Fruit fly (Drosophila melanogaster) whole organism, embryonic: ENCODE measurements around the gene CG31268.

Source experiments
- BtbVII ChIP-seq: fragments of 200-800 bp; sonication (Bioruptor generic); optimal IDR thresholded peaks from 3 replicates; lab custom pipeline; 2017; ENCODE audit warnings: missing biosample characterization, mild to moderate bottlenecking, missing genetic modification characterization
- Bteb2 ChIP-seq: fragments of 200-800 bp; sonication (Bioruptor generic); optimal IDR thresholded peaks from 2 replicates; lab custom pipeline; 2016; ENCODE audit warnings: missing biosample characterization, missing genetic modification characterization
- CG10565 ChIP-seq: fragments of 200-800 bp; sonication (Bioruptor generic); optimal IDR thresholded peaks from 3 replicates; lab custom pipeline; 2016; ENCODE audit warnings: missing biosample characterization, mild to moderate bottlenecking, missing genetic modification characterization
- CG10654 ChIP-seq: fragments of 200-800 bp; sonication (Bioruptor generic); optimal IDR thresholded peaks from 2 replicates; lab custom pipeline; 2016; ENCODE audit warnings: missing biosample characterization, missing genetic modification characterization
- CG12219 ChIP-seq: fragments of 200-800 bp; sonication (Bioruptor generic); optimal IDR thresholded peaks from 3 replicates; lab custom pipeline; 2018; ENCODE audit warnings: missing biosample characterization, mild to moderate bottlenecking, missing genetic modification characterization
- CG14014 ChIP-seq: fragments of 200-800 bp; sonication (Bioruptor generic); IDR thresholded peaks from 2 replicates; pipeline ENCODE4 v1.3.6; 2022; ENCODE audit warnings: missing biosample characterization, missing genetic modification characterization
- CG17359 ChIP-seq: fragments of 200-800 bp; sonication (Bioruptor generic); optimal IDR thresholded peaks from 3 replicates; lab custom pipeline; 2018; ENCODE audit warnings: missing biosample characterization, mild to moderate bottlenecking, missing genetic modification characterization, moderate library complexity
- CG17912 ChIP-seq: fragments of 200-800 bp; sonication (Bioruptor generic); optimal IDR thresholded peaks from 2 replicates; lab custom pipeline; 2018; ENCODE audit warnings: missing biosample characterization, mild to moderate bottlenecking, missing genetic modification characterization
- CG2199 ChIP-seq: fragments of 200-800 bp; sonication (Bioruptor generic); IDR thresholded peaks from 3 replicates; pipeline ENCODE4 v1.3.6; 2022; ENCODE audit warnings: missing biosample characterization, missing genetic modification characterization
- CG30403 ChIP-seq: fragments of 200-800 bp; sonication (Bioruptor generic); optimal IDR thresholded peaks from 3 replicates; lab custom pipeline; 2016; ENCODE audit warnings: missing biosample characterization, missing genetic modification characterization
- CG31441 ChIP-seq: fragments of 200-800 bp; sonication (Bioruptor generic); IDR thresholded peaks from 2 replicates; pipeline ENCODE4 v1.3.6; 2022; ENCODE audit warnings: missing biosample characterization, missing genetic modification characterization
- CG43689 ChIP-seq: fragments of 200-800 bp; sonication (Bioruptor generic); IDR thresholded peaks from 2 replicates; pipeline ENCODE4 v1.3.6; 2022; ENCODE audit warnings: missing biosample characterization, missing genetic modification characterization
- CG5245 ChIP-seq: fragments of 200-800 bp; sonication (Bioruptor generic); optimal IDR thresholded peaks from 3 replicates; lab custom pipeline; 2016; ENCODE audit warnings: missing biosample characterization, missing genetic modification characterization
- CG6654 ChIP-seq: fragments of 200-800 bp; sonication (Bioruptor generic); optimal IDR thresholded peaks from 2 replicates; lab custom pipeline; 2017; ENCODE audit warnings: missing biosample characterization, mild to moderate bottlenecking, missing genetic modification characterization
- CG6765 ChIP-seq: fragments of 200-800 bp; sonication (Bioruptor generic); optimal IDR thresholded peaks from 3 replicates; lab custom pipeline; 2017; ENCODE audit warnings: missing biosample characterization, mild to moderate bottlenecking, missing genetic modification characterization
- CG7963 ChIP-seq: fragments of 200-800 bp; sonication (Bioruptor generic); IDR thresholded peaks from 3 replicates; pipeline ENCODE4 v1.3.6; 2022; ENCODE audit warnings: missing biosample characterization, missing genetic modification characterization; ENCODE audit not compliant: partially characterized antibody
- CG8944 ChIP-seq: fragments of 200-800 bp; sonication (Bioruptor generic); optimal IDR thresholded peaks from 3 replicates; lab custom pipeline; 2016; ENCODE audit warnings: missing biosample characterization, missing genetic modification characterization
- Dek ChIP-seq: fragments of 200-800 bp; sonication (Bioruptor generic); optimal IDR thresholded peaks from 3 replicates; lab custom pipeline; 2019; ENCODE audit warnings: missing biosample characterization, mild to moderate bottlenecking, missing genetic modification characterization, moderate library complexity
- Dip3 ChIP-seq: fragments of 200-800 bp; sonication (Bioruptor generic); optimal IDR thresholded peaks from 3 replicates; lab custom pipeline; 2016; ENCODE audit warnings: missing biosample characterization, missing genetic modification characterization
- Dll ChIP-seq: fragments of 200-800 bp; sonication (Bioruptor generic); IDR thresholded peaks from 4 replicates; pipeline ENCODE4 v1.3.6; 2022; ENCODE audit warnings: missing biosample characterization, missing genetic modification characterization; ENCODE audit not compliant: partially characterized antibody
- Eip74EF ChIP-seq, 2 experiments: fragments of 200-800 bp in 1 of 2; fragments of >200 bp in 1 of 2; sonication (Bioruptor generic) in 1 of 2; optimal IDR thresholded peaks; 2 replicates each; lab custom pipeline; 2017 to 2019; ENCODE audit warnings: missing biosample characterization in 2 of 2, missing genetic modification characterization in 2 of 2, mild to moderate bottlenecking in 1 of 2, moderate library complexity in 1 of 2
- Fer2 ChIP-seq: fragments of 200-800 bp; sonication (Bioruptor generic); optimal IDR thresholded peaks from 2 replicates; lab custom pipeline; 2018; ENCODE audit warnings: missing biosample characterization, mild to moderate bottlenecking, missing genetic modification characterization, moderate library complexity
- HmgD ChIP-seq: fragments of 200-800 bp; sonication (Bioruptor generic); optimal IDR thresholded peaks from 3 replicates; lab custom pipeline; 2016; ENCODE audit warnings: missing biosample characterization, missing genetic modification characterization
- Hr78 ChIP-seq, 2 experiments: fragments of 200-800 bp in 1 of 2; fragments of >200 bp in 1 of 2; sonication (Bioruptor generic) in 1 of 2; optimal IDR thresholded peaks; 2 replicates each; lab custom pipeline; 2017 to 2019; ENCODE audit warnings: missing biosample characterization in 2 of 2, missing genetic modification characterization in 2 of 2, mild to moderate bottlenecking in 1 of 2, moderate library complexity in 1 of 2
- Neu2 ChIP-seq: fragments of 200-800 bp; sonication (Bioruptor generic); optimal IDR thresholded peaks from 3 replicates; lab custom pipeline; 2016; ENCODE audit warnings: missing biosample characterization, missing genetic modification characterization, borderline replicate concordance
- Pdp1 ChIP-seq, 2 experiments: fragments of 200-800 bp; sonication (Bioruptor generic); optimal IDR thresholded peaks; 3 replicates each; lab custom pipeline; 2016; ENCODE audit warnings: missing biosample characterization in 2 of 2, missing genetic modification characterization in 2 of 2, mild to moderate bottlenecking in 1 of 2, moderate library complexity in 1 of 2
- Ssrp ChIP-seq: fragments of 200-800 bp; sonication (Bioruptor generic); optimal IDR thresholded peaks from 2 replicates; lab custom pipeline; 2018; ENCODE audit warnings: missing biosample characterization, mild to moderate bottlenecking, missing genetic modification characterization, moderate library complexity
- ab ChIP-seq: fragments of 200-800 bp; sonication (Bioruptor generic); optimal IDR thresholded peaks from 2 replicates; lab custom pipeline; 2016; ENCODE audit warnings: missing biosample characterization, missing genetic modification characterization
- aop ChIP-seq: fragments of 200-800 bp; sonication (Bioruptor generic); IDR thresholded peaks from 2 replicates; pipeline ENCODE4 v1.3.6; 2022; ENCODE audit warnings: missing biosample characterization, missing genetic modification characterization
- corto ChIP-seq: fragments of 200-800 bp; sonication (Bioruptor generic); optimal IDR thresholded peaks from 2 replicates; lab custom pipeline; 2016; ENCODE audit warnings: missing biosample characterization, mild to moderate bottlenecking, missing genetic modification characterization, moderate library complexity
- da ChIP-seq: fragments of 200-800 bp; sonication (Bioruptor generic); optimal IDR thresholded peaks from 2 replicates; lab custom pipeline; 2016; ENCODE audit warnings: missing biosample characterization, missing genetic modification characterization
- disco-r ChIP-seq: fragments of 200-800 bp; sonication (Bioruptor generic); optimal IDR thresholded peaks from 2 replicates; lab custom pipeline; 2016; ENCODE audit warnings: missing biosample characterization, missing genetic modification characterization
- dmrt11E ChIP-seq: fragments of 200-800 bp; sonication (Bioruptor generic); optimal IDR thresholded peaks from 3 replicates; lab custom pipeline; 2018; ENCODE audit warnings: missing biosample characterization, mild to moderate bottlenecking, missing genetic modification characterization, moderate library complexity
- ewg ChIP-seq: fragments of 200-800 bp; sonication (Bioruptor generic); optimal IDR thresholded peaks from 3 replicates; lab custom pipeline; 2017; ENCODE audit warnings: mild to moderate bottlenecking, missing biosample characterization, missing genetic modification reagents, missing genetic modification characterization
- gem ChIP-seq: fragments of 200-800 bp; sonication (Bioruptor generic); optimal IDR thresholded peaks from 2 replicates; lab custom pipeline; 2019; ENCODE audit warnings: missing biosample characterization, mild to moderate bottlenecking, missing genetic modification characterization, moderate library complexity
- insv ChIP-seq, 2 experiments: fragments of 200-800 bp; sonication (Bioruptor generic); optimal IDR thresholded peaks; 3 replicates each; lab custom pipeline; 2016 to 2018; ENCODE audit warnings: missing biosample characterization in 2 of 2, missing genetic modification characterization in 2 of 2
- kni ChIP-seq: fragments of 200-800 bp; sonication (Bioruptor generic); optimal IDR thresholded peaks from 3 replicates; lab custom pipeline; 2017; ENCODE audit warnings: mild to moderate bottlenecking, missing biosample characterization, missing genetic modification reagents, missing genetic modification characterization
- mam ChIP-seq: fragments of 200-800 bp; sonication (Bioruptor generic); optimal IDR thresholded peaks from 3 replicates; lab custom pipeline; 2016; ENCODE audit warnings: missing biosample characterization, missing genetic modification characterization
- p53 ChIP-seq: fragments of 200-800 bp; sonication (Bioruptor generic); optimal IDR thresholded peaks from 2 replicates; lab custom pipeline; 2016; ENCODE audit warnings: missing biosample characterization, missing genetic modification characterization
- pnt ChIP-seq: fragments of 200-800 bp; sonication (Bioruptor generic); optimal IDR thresholded peaks from 3 replicates; lab custom pipeline; 2016; ENCODE audit warnings: missing biosample characterization, missing genetic modification characterization
- sens ChIP-seq: fragments of 200-800 bp; sonication (Bioruptor generic); peaks from one replicate; lab custom pipeline; 2016; ENCODE audit warnings: missing biosample characterization, missing genetic modification characterization
- seq ChIP-seq: fragments of 200-800 bp; sonication (Bioruptor generic); IDR thresholded peaks from 2 replicates; pipeline ENCODE4 v1.3.6; 2022; ENCODE audit warnings: missing biosample characterization, missing genetic modification characterization
- sr ChIP-seq: fragments of 200-800 bp; sonication (Bioruptor generic); IDR thresholded peaks from 3 replicates; pipeline ENCODE4 v1.3.6; 2022; ENCODE audit warnings: missing biosample characterization, missing genetic modification characterization
- tin ChIP-seq: fragments of 200-800 bp; sonication (Bioruptor generic); optimal IDR thresholded peaks from 3 replicates; lab custom pipeline; 2016; ENCODE audit warnings: missing biosample characterization, missing genetic modification characterization
- tll ChIP-seq, 2 experiments: fragments of 200-800 bp in 1 of 2; fragments of >200 bp in 1 of 2; sonication (Bioruptor generic) in 1 of 2; optimal IDR thresholded peaks; 2 replicates each; lab custom pipeline; 2017 to 2019; ENCODE audit warnings: missing biosample characterization in 2 of 2, missing genetic modification characterization in 2 of 2, mild to moderate bottlenecking in 1 of 2, moderate library complexity in 1 of 2
- unc-4 ChIP-seq: fragments of 200-800 bp; sonication (Bioruptor generic); IDR thresholded peaks from 2 replicates; pipeline ENCODE4 v1.3.6; 2022; ENCODE audit warnings: missing biosample characterization, missing genetic modification characterization; ENCODE audit not compliant: partially characterized antibody
- unpg ChIP-seq: fragments of 200-800 bp; sonication (Bioruptor generic); optimal IDR thresholded peaks from 3 replicates; lab custom pipeline; 2018; ENCODE audit warnings: missing biosample characterization, mild to moderate bottlenecking, missing genetic modification characterization, moderate library complexity
- vfl ChIP-seq: fragments of 200-800 bp; sonication (Bioruptor generic); optimal IDR thresholded peaks from 2 replicates; lab custom pipeline; 2016; ENCODE audit warnings: missing biosample characterization, missing genetic modification characterization
- yki ChIP-seq: fragments of >200 bp; optimal IDR thresholded peaks from 3 replicates; lab custom pipeline; 2018
- zf30C ChIP-seq: fragments of 200-800 bp; sonication (Bioruptor generic); optimal IDR thresholded peaks from 3 replicates; lab custom pipeline; 2018; ENCODE audit warnings: missing biosample characterization, mild to moderate bottlenecking, missing genetic modification characterization
- zfh2 ChIP-seq: fragments of 200-800 bp; sonication (Bioruptor generic); optimal IDR thresholded peaks from 2 replicates; lab custom pipeline; 2016; ENCODE audit warnings: missing biosample characterization, missing genetic modification characterization

The CG31268 gene

DNA sequence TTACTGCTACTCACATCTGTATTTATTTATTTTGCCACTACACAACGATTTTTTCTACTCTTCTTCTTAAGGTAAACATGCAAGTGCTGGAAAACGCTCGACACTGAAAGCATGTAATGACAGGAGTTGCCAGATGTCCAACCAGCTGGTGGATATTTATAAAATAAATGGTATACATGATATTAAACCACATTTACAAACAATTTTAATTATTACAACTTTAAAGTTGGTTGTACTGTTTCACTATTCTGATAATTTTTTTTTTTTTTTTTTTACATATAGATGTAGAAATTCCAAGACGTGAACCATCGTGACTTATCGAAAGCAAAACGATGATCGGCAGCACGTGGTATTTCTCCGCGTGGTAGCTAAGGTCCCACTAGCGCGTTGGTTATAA, 48.3 kb downstream of the CG31268 start, which contains the start of the genes Keap1 and kuk (continued):
- TF ChIP-seq CG14014 (GFP tag; lab: Robert Waterston, UW) (peak; percentile 51), CG31441 (no peak), zf30C (GFP tag; lab: Kevin White, UChicago) (no peak), yki (lab: Kevin White, UChicago) (no peak), HmgD (GFP tag; lab: Kevin White, UChicago) (no peak), disco-r (GFP tag; lab: Kevin White, UChicago) (no peak), aop (GFP tag; lab: Robert Waterston, UW) (no peak), Hr78 (GFP tag; optimal IDR thresholded peaks at IDR 0.05; lab: Kevin White, UChicago) (no peak), CG10565 (GFP tag; lab: Kevin White, UChicago) (no peak), corto (GFP tag; lab: Kevin White, UChicago) (no peak), CG6654 (no peak), CG5245 (GFP tag; lab: Kevin White, UChicago) (peak; percentile 21), sens (GFP tag; lab: Kevin White, UChicago) (peak; percentile 89), Pdp1 (GFP tag; optimal IDR thresholded peaks at IDR 0.05; lab: Kevin White, UChicago) (peak; percentile 58 to 82), CG30403 (GFP tag; lab: Kevin White, UChicago) (peak; percentile 73), dmrt11E (tag; lab: Kevin White, UChicago) (no peak), tin (GFP tag; lab: Kevin White, UChicago) (peak; percentile 26), unc-4 (peak; percentile 86), ab (GFP tag; lab: Kevin White, UChicago) (no peak), pnt (GFP tag; lab: Kevin White, UChicago) (no peak), mam (GFP tag; lab: Kevin White, UChicago) (peak; percentile 76), CG8944 (peak; percentile 11), CG17912 (GFP tag; lab: Kevin White, UChicago) (peak; percentile 6), vfl (peak; percentile 24), CG43689 (GFP tag; lab: Robert Waterston, UW) (no peak), Bteb2 (GFP tag; lab: Kevin White, UChicago) (peak; percentile 49), tll (GFP tag; optimal IDR thresholded peaks at IDR 0.05; lab: Kevin White, UChicago) (no peak), CG7963 (GFP tag; lab: Robert Waterston, UW) (no peak), CG17359 (peak; percentile 99), Dll (GFP tag; lab: Robert Waterston, UW) (peak; percentile 91), CG2199 (GFP tag; lab: Robert Waterston, UW) (no peak), insv (GFP tag; optimal IDR thresholded peaks at IDR 0.05; lab: Kevin White, UChicago) (peak in 1 of 2 experiments; percentile 57), zfh2 (GFP tag; lab: Kevin White, UChicago) (peak; percentile 56), Dip3 (GFP tag; lab: Kevin White, UChicago) (peak; percentile 63), seq (0 out of 2 replicates have a peak, but pooled peaks have one; percentile 0), ewg (GFP tag; lab: Kevin White, UChicago) (peak; percentile 58), Ssrp (no peak), CG12219 (no peak), da (GFP tag; lab: Kevin White, UChicago) (peak; percentile 3), CG10654 (GFP tag; lab: Kevin White, UChicago) (peak; percentile 43), sr (no peak), Dek (tag; lab: Kevin White, UChicago) (peak; percentile 52), kni (no peak), CG6765 (peak; percentile 35), Eip74EF (GFP tag; optimal IDR thresholded peaks at IDR 0.05; lab: Kevin White, UChicago) (no peak), p53 (GFP tag; lab: Kevin White, UChicago) (no peak), unpg (GFP tag; lab: Kevin White, UChicago) (peak; percentile 26), BtbVII (GFP tag; lab: Kevin White, UChicago) (peak; percentile 22), Neu2 (GFP tag; lab: Kevin White, UChicago) (no peak), Fer2 (tag; lab: Kevin White, UChicago) (peak; percentile 46), gem (tag; lab: Kevin White, UChicago) (peak; percentile 61)
